Worm (Caenorhabditis elegans) whole organism, young adult: ENCODE data around the gene F40G9.18.

Experiments
- D2030.7 ChIP-seq: fragments of 200-800 bp; sonication (Bioruptor generic); IDR thresholded peaks from 2 replicates; pipeline ENCODE4 v1.3.6; 2022; ENCODE audit warnings: missing genetic modification reagents, missing genetic modification characterization, missing compliant biosample characterization
- ets-4 ChIP-seq: fragments of 200-800 bp; sonication (Bioruptor generic); optimal IDR thresholded peaks from 2 replicates; lab custom pipeline; 2018; ENCODE audit warnings: mild to moderate bottlenecking, missing genetic modification characterization, missing compliant biosample characterization
- fkh-3 ChIP-seq: sonication (generic microtip); optimal IDR thresholded peaks from 2 replicates; lab custom pipeline; 2016; ENCODE audit warnings: mild to moderate bottlenecking, missing genetic modification characterization, missing compliant biosample characterization
- him-1 ChIP-seq: sonication (generic microtip); optimal IDR thresholded peaks from 2 replicates; lab custom pipeline; 2016; ENCODE audit warnings: missing genotype, missing genetic modification reagents, missing genetic modification characterization, missing compliant biosample characterization
- hlh-12 ChIP-seq: sonication (generic microtip); optimal IDR thresholded peaks from 2 replicates; lab custom pipeline; 2016; ENCODE audit warnings: missing genetic modification characterization, missing compliant biosample characterization
- mcd-1 ChIP-seq: fragments of 200-800 bp; sonication (Bioruptor generic); IDR thresholded peaks from 2 replicates; pipeline ENCODE4 v1.3.6; 2022; ENCODE audit warnings: missing genetic modification reagents, missing genetic modification characterization, missing compliant biosample characterization
- pha-4 ChIP-seq: fragments of 150-350 bp; sonication (generic microtip); optimal IDR thresholded peaks from 2 replicates; lab custom pipeline; 2014; ENCODE audit warnings: missing biosample characterization, missing genetic modification reagents, missing genetic modification characterization
- unc-62 ChIP-seq: fragments of 150-350 bp; optimal IDR thresholded peaks from 2 replicates; lab custom pipeline; 2014; ENCODE audit warnings: missing biosample characterization, missing genetic modification reagents, missing genetic modification characterization

- TF ChIP-seq pha-4 (tag; lab: Kevin White, UChicago) (no peak), ets-4 (GFP tag; lab: Kevin White, UChicago) (no peak), him-1 (tag; lab: Kevin White, UChicago) (no peak), D2030.7 (GFP tag; lab: Robert Waterston, UW) (no peak), fkh-3 (tag; lab: Kevin White, UChicago) (no peak), hlh-12 (no peak), unc-62 (no peak), mcd-1 (GFP tag; lab: Robert Waterston, UW) (no peak)
Measured at ce11 chrIII:209695-210091, 40.3 kb upstream of the F40G9.18 start, which contains the start of gene klp-20.
